Fruit fly (Drosophila melanogaster): ENCODE measurements around the gene CG17325.
A peak's percentile ranks its signal among the peaks of the same experiment; 100 is the strongest.

The CG17325 gene

dm6 chr2L:18844479-18844878 lies 32.0 kb downstream of the CG17325 start, which contains the start of gene CG33120:
TSS of gene CG33120 (minus strand) at chr2L:18844579.
- TF ChIP-seq dac (GFP tag; optimal IDR thresholded peaks at IDR 0.05) (no peak), svp (GFP tag) (no peak), CG8319 (GFP tag; optimal IDR thresholded peaks at IDR 0.05) (no peak), Sox14 (GFP tag; optimal IDR thresholded peaks at IDR 0.05) (no peak), net (GFP tag; optimal IDR thresholded peaks at IDR 0.05) (no peak), CG32006 (GFP tag; optimal IDR thresholded peaks at IDR 0.05) (no peak)

- TF ChIP-seq CG3919 (GFP tag; optimal IDR thresholded peaks at IDR 0.05) (no peak), ss (GFP tag; optimal IDR thresholded peaks at IDR 0.05) (peak in 1 of 2 experiments; percentile 13), CG6163 (GFP tag; IDR thresholded peaks at IDR 0.05) (peak; percentile 15; the same call in 1 of the 3 replicates), svp (GFP tag) (peak; percentile 79), CG6808 (GFP tag; optimal IDR thresholded peaks at IDR 0.05) (no peak), CG7368 (GFP tag; optimal IDR thresholded peaks at IDR 0.05) (peak; percentile 23), eg (GFP tag; IDR thresholded peaks at IDR 0.05) (no peak), Eip78C (GFP tag) (peak; percentile 33), Hr38 (GFP tag; optimal IDR thresholded peaks at IDR 0.05) (no peak)
These were observed 32.6 kb downstream of the CG17325 start, which contains the start of gene CG17321 for dm6 chr2L:18844917-18845509. TSS of gene CG17321 (plus strand) at chr2L:18845184.

dm6 chr2L:18846175-18846574 lies 33.7 kb downstream of the CG17325 start:
- TF ChIP-seq CG16779 (tag; optimal IDR thresholded peaks at IDR 0.05) = no peak
- TF ChIP-seq svp (GFP tag) = no peak
- TF ChIP-seq Sox102F (GFP tag; optimal IDR thresholded peaks at IDR 0.05) = no peak
- TF ChIP-seq net (GFP tag; optimal IDR thresholded peaks at IDR 0.05) = no peak
- no peak for TF ChIP-seq topi (GFP tag; optimal IDR thresholded peaks at IDR 0.05)

dm6 chr2L:18846843-18847242 lies 34.4 kb downstream of the CG17325 start:
- TF ChIP-seq fd85E (GFP tag; optimal IDR thresholded peaks at IDR 0.05) (no peak), Smox (GFP tag; optimal IDR thresholded peaks at IDR 0.05) (no peak), Hr4 (GFP tag; optimal IDR thresholded peaks at IDR 0.05) (no peak), Eip93F (GFP tag; optimal IDR thresholded peaks at IDR 0.05) (no peak), CG11902 (GFP tag; optimal IDR thresholded peaks at IDR 0.05) (no peak), spab (GFP tag; optimal IDR thresholded peaks at IDR 0.05) (no peak), CG8119 (GFP tag; IDR thresholded peaks at IDR 0.05) (no peak), CG10669 (GFP tag; optimal IDR thresholded peaks at IDR 0.05) (no peak), Hr38 (GFP tag; optimal IDR thresholded peaks at IDR 0.05) (no peak), CG11294 (GFP tag; IDR thresholded peaks at IDR 0.05) (no peak)

dm6 chr2L:18852249-18852648 lies 39.8 kb downstream of the CG17325 start:
- TF ChIP-seq CG10631 (GFP tag; optimal IDR thresholded peaks at IDR 0.05) (no peak), CG6808 (GFP tag; optimal IDR thresholded peaks at IDR 0.05) (no peak), Smox (GFP tag; optimal IDR thresholded peaks at IDR 0.05) (no peak), fd85E (GFP tag; optimal IDR thresholded peaks at IDR 0.05) (no peak), pdm3 (GFP tag; optimal IDR thresholded peaks at IDR 0.05) (no peak), Eip93F (GFP tag; optimal IDR thresholded peaks at IDR 0.05) (no peak), CG34406 (GFP tag; optimal IDR thresholded peaks at IDR 0.05) (no peak), Met (GFP tag; optimal IDR thresholded peaks at IDR 0.05) (no peak), CG7368 (GFP tag; optimal IDR thresholded peaks at IDR 0.05) (no peak), CG1621 (tag; optimal IDR thresholded peaks at IDR 0.05) (no peak), CG8319 (GFP tag; optimal IDR thresholded peaks at IDR 0.05) (no peak), salr (GFP tag; optimal IDR thresholded peaks at IDR 0.05) (no peak), esn (GFP tag; optimal IDR thresholded peaks at IDR 0.05) (no peak), CG3919 (GFP tag; optimal IDR thresholded peaks at IDR 0.05) (no peak), Ets21C (GFP tag; optimal IDR thresholded peaks at IDR 0.05) (no peak)

All from whole organism, prepupa.